Worm (Caenorhabditis elegans): ENCODE results near the gene E02C12.19.

E02C12.19 gene

DNA sequence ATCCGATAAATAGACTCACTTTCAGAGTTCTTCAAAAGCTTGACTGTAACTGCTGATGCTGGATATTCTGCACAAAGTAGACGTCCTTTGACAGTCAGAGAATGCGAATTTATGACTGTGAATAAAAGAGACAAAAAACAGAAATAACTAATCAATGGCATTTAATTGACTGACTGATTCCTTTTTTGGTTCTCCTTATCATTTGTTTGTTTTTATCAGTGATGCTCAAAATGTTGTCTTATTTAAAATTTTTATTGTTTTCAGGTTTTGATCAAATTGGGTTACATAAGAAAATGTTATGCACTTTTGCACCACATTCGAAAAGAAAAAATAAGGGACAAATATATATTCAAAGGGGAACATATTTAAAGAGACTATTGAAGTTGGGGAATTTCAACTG lies 20.0 kb downstream of the E02C12.19 start, which contains the start of gene ttr-49:
ttr-49 (minus strand) TSS at position 171 of the 400 bp plus-strand sequence.
- TF ChIP-seq mep-1 (tag; optimal IDR thresholded peaks at IDR 0.05) (no peak), elt-2 (tag; optimal IDR thresholded peaks at IDR 0.05) (peak; percentile 41)

ce11 chrV:9355371-9355770 lies 20.9 kb downstream of the E02C12.19 start, which contains the start of gene ttr-40:
Gene ttr-40, minus strand, starts transcription at chrV:9355471.
- TF ChIP-seq isw-1 (GFP tag; IDR thresholded peaks at IDR 0.05) = no peak
- TF ChIP-seq sup-37 (GFP tag; optimal IDR thresholded peaks at IDR 0.05) = no peak
- no peak for TF ChIP-seq dpl-1 (GFP tag; optimal IDR thresholded peaks at IDR 0.05)
- no peak for TF ChIP-seq Y116A8C.19 (tag; optimal IDR thresholded peaks at IDR 0.05; ENCODE audit: borderline replicate concordance)
- no peak for TF ChIP-seq egl-13 (tag; optimal IDR thresholded peaks at IDR 0.05)
- TF ChIP-seq nhr-12 (tag; optimal IDR thresholded peaks at IDR 0.05) = no peak
- TF ChIP-seq fkh-10 (GFP tag; optimal IDR thresholded peaks at IDR 0.05) = no peak
- TF ChIP-seq nhr-71 (tag; optimal IDR thresholded peaks at IDR 0.05) = no peak
- no peak for TF ChIP-seq ceh-82 (tag; optimal IDR thresholded peaks at IDR 0.05)
- TF ChIP-seq zip-4 (GFP tag; optimal IDR thresholded peaks at IDR 0.05) = no peak
- TF ChIP-seq unc-98 (GFP tag; IDR thresholded peaks at IDR 0.05) = no peak
- no peak for TF ChIP-seq unc-62 (GFP tag; optimal IDR thresholded peaks at IDR 0.05)
- TF ChIP-seq ztf-4 (tag; optimal IDR thresholded peaks at IDR 0.05) = no peak
- no peak for TF ChIP-seq C16A3.4 (tag; optimal IDR thresholded peaks at IDR 0.05)

- TF ChIP-seq pqm-1 (tag; optimal IDR thresholded peaks at IDR 0.05) (no peak), fkh-10 (GFP tag; optimal IDR thresholded peaks at IDR 0.05) (no peak), alr-1 (tag; optimal IDR thresholded peaks at IDR 0.05; ENCODE audit: borderline replicate concordance) (no peak), tlp-1 (tag; optimal IDR thresholded peaks at IDR 0.05) (no peak), ceh-88 (GFP tag; IDR thresholded peaks at IDR 0.05) (no peak), lin-14 (GFP tag; optimal IDR thresholded peaks at IDR 0.05) (no peak), snu-23 (GFP tag; optimal IDR thresholded peaks at IDR 0.05) (no peak), ztf-4 (tag; optimal IDR thresholded peaks at IDR 0.05) (no peak), blmp-1 (tag; optimal IDR thresholded peaks at IDR 0.05) (no peak), zip-4 (GFP tag; optimal IDR thresholded peaks at IDR 0.05) (no peak), nhr-90 (tag; optimal IDR thresholded peaks at IDR 0.05; ENCODE audit: poor library complexity) (no peak), nhr-12 (tag; optimal IDR thresholded peaks at IDR 0.05) (no peak)
Measured at ce11 chrV:9352947-9353346, 23.4 kb downstream of the E02C12.19 start, which contains the start of gene srx-46. Gene srx-46, plus strand, starts transcription at chrV:9353247.

ce11 chrV:9349687-9350086 lies 26.6 kb downstream of the E02C12.19 start, which contains the start of gene srx-47:
Gene srx-47, plus strand, starts transcription at chrV:9349987.
- no peak for TF ChIP-seq efl-1 (optimal IDR thresholded peaks at IDR 0.05)
- peak in 1 of 2 experiments; percentile 10 for TF ChIP-seq efl-1 (GFP tag; optimal IDR thresholded peaks at IDR 0.05 in 1 of 2)
- TF ChIP-seq unc-130 (tag; optimal IDR thresholded peaks at IDR 0.05) = no peak

- TF ChIP-seq ceh-82 (tag; optimal IDR thresholded peaks at IDR 0.05) (peak; percentile 45 to 72 (median 65)), nhr-76 (tag; optimal IDR thresholded peaks at IDR 0.05) (no peak), pag-3 (tag; optimal IDR thresholded peaks at IDR 0.05; ENCODE audit: borderline replicate concordance, insufficient read depth) (no peak), lin-35 (GFP tag; optimal IDR thresholded peaks at IDR 0.05) (peak; percentile 99), ztf-4 (tag; optimal IDR thresholded peaks at IDR 0.05) (no peak), mab-9 (GFP tag; IDR thresholded peaks at IDR 0.05) (no peak), ceh-8 (GFP tag; optimal IDR thresholded peaks at IDR 0.05) (peak; percentile 34), isw-1 (GFP tag; IDR thresholded peaks at IDR 0.05) (peak; percentile 39), ama-1 (optimal IDR thresholded peaks at IDR 0.05) (peak; percentile 10), nhr-20 (tag; optimal IDR thresholded peaks at IDR 0.05) (peak; percentile 68), egl-13 (tag; optimal IDR thresholded peaks at IDR 0.05) (peak; percentile 25), elt-2 (tag; optimal IDR thresholded peaks at IDR 0.05) (no peak), nhr-19 (GFP tag; conservative IDR thresholded peaks at IDR 0.05) (peak; percentile 53), fos-1 (tag; optimal IDR thresholded peaks at IDR 0.05) (no peak), unc-130 (tag; optimal IDR thresholded peaks at IDR 0.05) (no peak), tlp-1 (tag; optimal IDR thresholded peaks at IDR 0.05) (no peak), lin-39 (tag; optimal IDR thresholded peaks at IDR 0.05) (no peak), aly-2 (tag; optimal IDR thresholded peaks at IDR 0.05) (no peak), sup-37 (GFP tag; optimal IDR thresholded peaks at IDR 0.05) (no peak), xbp-1 (tag; optimal IDR thresholded peaks at IDR 0.05) (peak; percentile 68), C16A3.4 (tag; optimal IDR thresholded peaks at IDR 0.05) (peak; percentile 82), hlh-17 (GFP tag; optimal IDR thresholded peaks at IDR 0.05; ENCODE audit: borderline replicate concordance) (no peak), sox-4 (tag; optimal IDR thresholded peaks at IDR 0.05) (no peak), lin-13 (GFP tag; optimal IDR thresholded peaks at IDR 0.05) (peak; percentile 61), dsc-1 (tag; optimal IDR thresholded peaks at IDR 0.05) (peak; percentile 48), nhr-12 (tag; optimal IDR thresholded peaks at IDR 0.05) (no peak), nhr-47 (tag; optimal IDR thresholded peaks at IDR 0.05) (peak; percentile 76)
Measured at ce11 chrV:9346804-9347203, 29.5 kb downstream of the E02C12.19 start, which contains the start of the genes K07B1.7 and try-5. Gene K07B1.7, minus strand, starts transcription at chrV:9346962. Gene try-5, plus strand, starts transcription at chrV:9347044.

Measured in whole organism, L1 larva.